Fruit fly (Drosophila melanogaster): Measurements from ENCODE around the gene CG32277.

Gene CG32277

dm6 chr3L:3224740-3225719 lies 19.8 kb upstream of the CG32277 start, which contains the start of gene Larp4B (continued):
- TF ChIP-seq CG6689 (GFP tag; IDR thresholded peaks at IDR 0.05), result no peak
- TF ChIP-seq Side (GFP tag; optimal IDR thresholded peaks at IDR 0.05), result no peak
- peak; percentile 80 for TF ChIP-seq dm (GFP tag; optimal IDR thresholded peaks at IDR 0.05)
- no peak for TF ChIP-seq Nf-YC (tag; optimal IDR thresholded peaks at IDR 0.05)
- no peak for TF ChIP-seq fd102C (GFP tag; optimal IDR thresholded peaks at IDR 0.05)
- TF ChIP-seq sug (tag; optimal IDR thresholded peaks at IDR 0.05), result no peak
- no peak for TF ChIP-seq HLH3B (GFP tag; IDR thresholded peaks at IDR 0.05)
- no peak for TF ChIP-seq CG15479 (GFP tag; optimal IDR thresholded peaks at IDR 0.05)
- peak; percentile 84 for TF ChIP-seq vvl (GFP tag; IDR thresholded peaks at IDR 0.05)
- TF ChIP-seq nom (GFP tag; optimal IDR thresholded peaks at IDR 0.05), result peak; percentile 11
- TF ChIP-seq CG4617 (GFP tag; optimal IDR thresholded peaks at IDR 0.05; ENCODE audit: borderline replicate concordance), result peak; percentile 89
- TF ChIP-seq CG1233 (GFP tag; optimal IDR thresholded peaks at IDR 0.05), result no peak
- TF ChIP-seq CG16779 (GFP tag; IDR thresholded peaks at IDR 0.05), result no peak
- TF ChIP-seq CG18476 (GFP tag; optimal IDR thresholded peaks at IDR 0.05), result no peak
- TF ChIP-seq CG3281 (GFP tag; optimal IDR thresholded peaks at IDR 0.05), result peak; percentile 33
- no peak for TF ChIP-seq corto (GFP tag; optimal IDR thresholded peaks at IDR 0.05)
- TF ChIP-seq CG17361 (GFP tag; IDR thresholded peaks at IDR 0.05), result no peak
- no peak for TF ChIP-seq klu (GFP tag; IDR thresholded peaks at IDR 0.05)
- TF ChIP-seq Nf-YB (GFP tag; optimal IDR thresholded peaks at IDR 0.05), result no peak
- peak; percentile 7 for TF ChIP-seq Meics (GFP tag; optimal IDR thresholded peaks at IDR 0.05)
- TF ChIP-seq pb (GFP tag; optimal IDR thresholded peaks at IDR 0.05), result no peak
- TF ChIP-seq CG10267 (tag; optimal IDR thresholded peaks at IDR 0.05), result peak; percentile 24
- no peak; the same call in none of the 2 replicates for TF ChIP-seq sob (GFP tag; IDR thresholded peaks at IDR 0.05)
- TF ChIP-seq Vsx1 (GFP tag; optimal IDR thresholded peaks at IDR 0.05), result no peak
- no peak for TF ChIP-seq Deaf1 (tag; optimal IDR thresholded peaks at IDR 0.05)
- TF ChIP-seq lov (optimal IDR thresholded peaks at IDR 0.05), result no peak
- TF ChIP-seq lov (GFP tag; IDR thresholded peaks at IDR 0.05), result no peak
- TF ChIP-seq MTF-1 (GFP tag; optimal IDR thresholded peaks at IDR 0.05; ENCODE audit: borderline replicate concordance), result no peak
- TF ChIP-seq CG4707 (GFP tag; optimal IDR thresholded peaks at IDR 0.05), result no peak
- peak; percentile 47 for TF ChIP-seq CG3847 (GFP tag; IDR thresholded peaks at IDR 0.05)
- no peak for TF ChIP-seq jigr1 (GFP tag; IDR thresholded peaks at IDR 0.05)
- TF ChIP-seq ase (GFP tag; IDR thresholded peaks at IDR 0.05), result no peak
- no peak for TF ChIP-seq dmrt11E (tag; optimal IDR thresholded peaks at IDR 0.05)
- no peak for TF ChIP-seq CG31224 (GFP tag; IDR thresholded peaks at IDR 0.05)
- TF ChIP-seq Dek (tag; optimal IDR thresholded peaks at IDR 0.05), result peak; percentile 3
- TF ChIP-seq Trl (optimal IDR thresholded peaks at IDR 0.05), result no peak
- no peak for TF ChIP-seq Trl (GFP tag; optimal IDR thresholded peaks at IDR 0.05)
- no peak for TF ChIP-seq CG4730 (GFP tag; IDR thresholded peaks at IDR 0.05)
- TF ChIP-seq crc (GFP tag; optimal IDR thresholded peaks at IDR 0.05), result no peak
- no peak for TF ChIP-seq zf30C (GFP tag; optimal IDR thresholded peaks at IDR 0.05)
- TF ChIP-seq CG7357 (GFP tag; IDR thresholded peaks at IDR 0.05), result 0 out of 3 replicates have a peak, but pooled peaks have one; percentile 21
- no peak for TF ChIP-seq CG16863 (GFP tag; optimal IDR thresholded peaks at IDR 0.05)
- TF ChIP-seq CG8924 (tag; optimal IDR thresholded peaks at IDR 0.05), result peak; percentile 20
- TF ChIP-seq CG10979 (tag; optimal IDR thresholded peaks at IDR 0.05), result no peak
- no peak for TF ChIP-seq Kr (GFP tag; optimal IDR thresholded peaks at IDR 0.05)
- TF ChIP-seq CG11093 (GFP tag; IDR thresholded peaks at IDR 0.05), result no peak
- TF ChIP-seq BtbVII (GFP tag; optimal IDR thresholded peaks at IDR 0.05), result peak; percentile 15
- TF ChIP-seq CG1603 (tag; optimal IDR thresholded peaks at IDR 0.05), result no peak
- no peak for TF ChIP-seq Tbp (GFP tag; optimal IDR thresholded peaks at IDR 0.05)

Data from whole organism, embryonic.